Fruit fly (Drosophila melanogaster): ENCODE data around the gene CG32982.

The CG32982 gene

DNA sequence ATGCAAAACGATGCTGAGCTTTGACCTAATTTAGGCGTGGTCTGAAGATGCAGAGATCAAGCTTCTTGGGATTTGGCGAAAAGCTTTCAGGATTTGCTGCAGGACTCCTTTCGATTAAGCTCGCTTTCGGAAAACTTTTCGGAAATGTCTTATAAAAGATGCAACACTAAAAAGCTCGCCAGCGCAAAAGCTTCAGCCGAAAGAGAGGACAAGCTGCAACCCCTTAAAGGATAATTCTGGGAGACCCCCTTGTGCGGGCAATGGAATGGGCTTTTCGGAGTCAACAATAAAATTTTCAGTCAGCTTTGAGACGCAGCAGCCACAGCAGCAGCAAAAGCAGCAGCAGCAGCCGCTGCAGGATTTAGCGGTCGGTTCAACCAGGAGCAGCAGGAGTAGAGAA, 38.4 kb downstream of the CG32982 start, which contains the start of gene CG13108:
CG13108 (plus strand) TSS at position 301 of the 400 bp plus-strand sequence.
- TF ChIP-seq Lpt (GFP tag; optimal IDR thresholded peaks at IDR 0.05) (no peak), CHES-1-like (GFP tag; optimal IDR thresholded peaks at IDR 0.05) (no peak), dysf (GFP tag; IDR thresholded peaks at IDR 0.05) (peak; percentile 17; the same call in 1 of the 3 replicates), eve (GFP tag; optimal IDR thresholded peaks at IDR 0.05) (no peak), chinmo (GFP tag; IDR thresholded peaks at IDR 0.05; ENCODE audit: partially characterized antibody) (0 out of 4 replicates have a peak, but pooled peaks have one; percentile 60), seq (GFP tag; IDR thresholded peaks at IDR 0.05) (0 out of 2 replicates have a peak, but pooled peaks have one; percentile 16), tna (GFP tag; IDR thresholded peaks at IDR 0.05; ENCODE audit: partially characterized antibody) (no peak), bigmax (GFP tag; optimal IDR thresholded peaks at IDR 0.05) (no peak), repo (GFP tag; optimal IDR thresholded peaks at IDR 0.05) (no peak), CG13424 (tag; optimal IDR thresholded peaks at IDR 0.05) (no peak), CG2712 (tag; optimal IDR thresholded peaks at IDR 0.05) (no peak), gcm (GFP tag; optimal IDR thresholded peaks at IDR 0.05) (no peak), CG15601 (tag; optimal IDR thresholded peaks at IDR 0.05) (no peak), CG34422 (GFP tag; IDR thresholded peaks at IDR 0.05) (no peak), sug (tag; optimal IDR thresholded peaks at IDR 0.05) (peak; percentile 5), nerfin-1 (tag; optimal IDR thresholded peaks at IDR 0.05) (peak; percentile 47), scrt (GFP tag; optimal IDR thresholded peaks at IDR 0.05) (peak; percentile 30), CG9215 (GFP tag; IDR thresholded peaks at IDR 0.05) (no peak), Dbx (GFP tag; IDR thresholded peaks at IDR 0.05) (no peak), CG1602 (GFP tag; optimal IDR thresholded peaks at IDR 0.05) (no peak), CG4328 (GFP tag; optimal IDR thresholded peaks at IDR 0.05) (no peak), Doc2 (GFP tag; IDR thresholded peaks at IDR 0.05) (no peak), Gsc (GFP tag; IDR thresholded peaks at IDR 0.05) (no peak), CG16779 (GFP tag; IDR thresholded peaks at IDR 0.05) (peak; percentile 57; the same call in 1 of the 2 replicates), CG1832 (GFP tag; optimal IDR thresholded peaks at IDR 0.05) (no peak), PHDP (tag; optimal IDR thresholded peaks at IDR 0.05) (no peak), CG6765 (GFP tag; optimal IDR thresholded peaks at IDR 0.05) (no peak), onecut (GFP tag; IDR thresholded peaks at IDR 0.05) (no peak), Deaf1 (tag; optimal IDR thresholded peaks at IDR 0.05) (no peak), CG13894 (tag; optimal IDR thresholded peaks at IDR 0.05) (no peak), stc (GFP tag; IDR thresholded peaks at IDR 0.05) (no peak), D19A (tag; optimal IDR thresholded peaks at IDR 0.05) (no peak)

DNA sequence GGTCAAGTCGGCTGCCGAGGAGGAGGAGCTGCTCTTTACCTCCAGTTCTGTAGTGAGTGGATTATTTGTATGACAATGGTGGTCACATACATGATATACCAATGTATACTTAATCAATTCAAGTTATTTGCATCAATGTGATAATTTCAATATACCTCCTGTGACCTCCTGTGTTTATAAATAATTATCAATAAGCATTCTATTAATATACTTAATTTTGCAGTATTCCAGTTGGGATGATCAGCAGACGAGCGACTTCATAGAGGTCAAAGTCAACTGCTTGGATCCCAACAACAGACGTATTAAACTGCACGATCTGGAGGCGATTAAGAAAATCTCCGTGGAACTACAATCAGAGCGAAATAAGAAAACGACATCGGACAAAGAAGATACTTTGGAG, 39.3 kb downstream of the CG32982 start:
- TF ChIP-seq pros (GFP tag; optimal IDR thresholded peaks at IDR 0.05), result no peak
- TF ChIP-seq nom (GFP tag; optimal IDR thresholded peaks at IDR 0.05), result peak; percentile 23

DNA sequence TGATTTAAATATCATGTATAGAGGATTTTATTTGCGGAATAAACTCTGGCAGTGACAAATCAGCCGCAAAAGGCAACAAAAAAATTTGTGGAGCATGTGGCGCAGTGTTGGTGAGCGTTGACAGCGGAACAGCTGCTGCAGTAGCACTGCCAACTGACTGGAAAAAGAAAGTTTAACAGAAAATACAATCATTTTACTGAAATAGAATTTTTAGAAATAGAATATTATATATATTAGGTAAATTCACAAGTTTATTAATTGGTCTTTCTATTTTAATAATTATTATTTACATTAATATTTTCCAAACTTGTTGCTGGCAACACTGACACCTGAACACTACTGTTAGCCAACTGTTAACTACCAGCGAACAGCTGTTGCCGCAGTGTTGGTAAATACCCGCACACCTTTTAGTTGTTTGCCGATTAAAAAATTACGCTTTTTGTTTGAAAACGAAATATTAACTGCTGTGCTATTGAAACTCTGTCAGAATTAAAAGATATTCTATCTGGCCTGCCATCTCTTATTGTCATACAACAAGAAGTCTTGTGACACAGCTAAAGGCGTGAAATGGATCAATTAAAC, 41.0 kb downstream of the CG32982 start, which contains the start of the genes CG9586 and tai:
CG9586 (minus strand) TSS at position 116 of the 582 bp plus-strand sequence.
tai (plus strand) TSS at position 380 of the 582 bp plus-strand sequence.
- TF ChIP-seq CG6854 (GFP tag; optimal IDR thresholded peaks at IDR 0.05) (peak; percentile 12), Sox102F (GFP tag; optimal IDR thresholded peaks at IDR 0.05) (peak; percentile 81), GATAe (GFP tag; conservative IDR thresholded peaks at IDR 0.05) (no peak; the same call in 1 of the 2 replicates), dysf (GFP tag; IDR thresholded peaks at IDR 0.05) (peak; percentile 77; the same call in 2 of the 3 replicates), mam (GFP tag; optimal IDR thresholded peaks at IDR 0.05) (peak; percentile 57), CG1603 (tag; optimal IDR thresholded peaks at IDR 0.05) (peak; percentile 53), org-1 (GFP tag; optimal IDR thresholded peaks at IDR 0.05) (peak; percentile 53), sna (GFP tag; IDR thresholded peaks at IDR 0.05; ENCODE audit: partially characterized antibody) (no peak), bab2 (GFP tag; optimal IDR thresholded peaks at IDR 0.05) (peak; percentile 45), Abd-B (GFP tag; optimal IDR thresholded peaks at IDR 0.05) (peak; percentile 69), ara (GFP tag; IDR thresholded peaks at IDR 0.05) (peak; percentile 70; the same call in 1 of the 2 replicates), gsb-n (tag; optimal IDR thresholded peaks at IDR 0.05) (peak; percentile 87), dm (GFP tag; optimal IDR thresholded peaks at IDR 0.05) (peak; percentile 1), sug (tag; optimal IDR thresholded peaks at IDR 0.05) (peak; percentile 78), CG6689 (GFP tag; IDR thresholded peaks at IDR 0.05) (peak; percentile 81), CG14050 (GFP tag; IDR thresholded peaks at IDR 0.05) (peak; percentile 73), CG11247 (GFP tag; IDR thresholded peaks at IDR 0.05) (peak; percentile 85)

All from whole organism, embryonic.